Worm (Caenorhabditis elegans) whole organism, late embryonic: Measurements from ENCODE around the gene K11D12.12.
A peak's percentile ranks its signal among the peaks of the same experiment; 100 is the strongest.

Experiments used
- Y22D7AL.16 ChIP-seq: sonication (generic microtip); optimal IDR thresholded peaks from 2 replicates; lab custom pipeline; 2016; ENCODE audit warnings: missing genetic modification characterization, missing compliant biosample characterization
- ceh-18 ChIP-seq: sonication (generic microtip); optimal IDR thresholded peaks from 2 replicates; lab custom pipeline; 2016; ENCODE audit warnings: missing genetic modification characterization, missing compliant biosample characterization
- elt-2 ChIP-seq: sonication (generic microtip); optimal IDR thresholded peaks from 2 replicates; lab custom pipeline; 2016; ENCODE audit warnings: missing genetic modification reagents, missing genetic modification characterization, missing compliant biosample characterization
- pag-3 ChIP-seq: sonication (generic microtip); optimal IDR thresholded peaks from 2 replicates; lab custom pipeline; 2016; ENCODE audit warnings: missing compliant biosample characterization, missing genetic modification characterization, borderline replicate concordance
- pha-2 ChIP-seq: sonication (generic microtip); optimal IDR thresholded peaks from 2 replicates; lab custom pipeline; 2017; ENCODE audit warnings: mild to moderate bottlenecking, missing genetic modification characterization, missing compliant biosample characterization

ce11 chrV:5027640-5028039 lies 24.4 kb upstream of the K11D12.12 start, which contains the start of gene cpt-4:
- TF ChIP-seq Y22D7AL.16 (tag; lab: Kevin White, UChicago) = no peak
- TF ChIP-seq elt-2 (tag; lab: Kevin White, UChicago) = peak; percentile 89
- no peak for TF ChIP-seq pha-2
- no peak for TF ChIP-seq pag-3
- no peak for TF ChIP-seq ceh-18 (tag; lab: Kevin White, UChicago)
